Worm (Caenorhabditis elegans) whole organism, young adult: ENCODE measurements around the gene clec-9.
A peak's percentile ranks its signal among the peaks of the same experiment; 100 is the strongest.

ENCODE experiments used
- B0019.2 ChIP-seq: fragments of 200-800 bp; sonication (Bioruptor generic); conservative IDR thresholded peaks from 2 replicates; pipeline ENCODE4 v1.3.6; 2022; ENCODE audit warnings: missing genetic modification reagents, missing genetic modification characterization, missing compliant biosample characterization
- F33H1.4 ChIP-seq: fragments of 200-800 bp; sonication (Bioruptor generic); IDR thresholded peaks from 2 replicates; pipeline ENCODE4 v1.3.6; 2022; ENCODE audit warnings: missing genetic modification reagents, missing genetic modification characterization, missing compliant biosample characterization
- F52B5.7 ChIP-seq: sonication (generic microtip); optimal IDR thresholded peaks from 2 replicates; lab custom pipeline; 2016; ENCODE audit warnings: mild to moderate bottlenecking, missing genetic modification characterization, missing compliant biosample characterization
- F57C9.4 ChIP-seq: sonication (generic microtip); optimal IDR thresholded peaks from 2 replicates; lab custom pipeline; 2017; ENCODE audit warnings: mild to moderate bottlenecking, missing genetic modification characterization, missing compliant biosample characterization
- T26A5.8 ChIP-seq: sonication (generic microtip); optimal IDR thresholded peaks from 2 replicates; lab custom pipeline; 2016; ENCODE audit warnings: missing genetic modification characterization, missing compliant biosample characterization
- Y56A3A.18 ChIP-seq: fragments of 200-800 bp; sonication (Bioruptor generic); IDR thresholded peaks from 2 replicates; pipeline ENCODE4 v1.3.6; 2022; ENCODE audit warnings: missing genetic modification reagents, missing genetic modification characterization, missing compliant biosample characterization
- Y67H2A.10 ChIP-seq: fragments of 200-800 bp; sonication (Bioruptor generic); conservative IDR thresholded peaks from 2 replicates; pipeline ENCODE4 v1.3.6; 2022; ENCODE audit warnings: missing genetic modification reagents, missing genetic modification characterization, missing compliant biosample characterization
- ama-1 ChIP-seq, 3 experiments: fragments of 150-350 bp in 1 of 3; sonication (generic microtip) in 2 of 3; optimal IDR thresholded peaks; 2 replicates each; lab custom pipeline; 2014 to 2018; ENCODE audit warnings: missing biosample characterization in 2 of 3, missing genetic modification characterization in 2 of 3, missing genetic modification reagents in 2 of 3
- aptf-3 ChIP-seq: fragments of 200-800 bp; sonication (Bioruptor generic); IDR thresholded peaks from 2 replicates; pipeline ENCODE4 v1.3.6; 2022; ENCODE audit warnings: missing genetic modification characterization, missing compliant biosample characterization
- bed-2 ChIP-seq: fragments of 200-800 bp; sonication (Bioruptor generic); IDR thresholded peaks from 2 replicates; pipeline ENCODE4 v1.3.6; 2022; ENCODE audit warnings: missing genetic modification reagents, missing genetic modification characterization, missing compliant biosample characterization
- ccch-3 ChIP-seq: fragments of 200-800 bp; sonication (Bioruptor generic); optimal IDR thresholded peaks from 2 replicates; lab custom pipeline; 2018; ENCODE audit warnings: mild to moderate bottlenecking, missing genetic modification characterization, missing compliant biosample characterization
- ceh-27 ChIP-seq: fragments of 200-800 bp; sonication (Bioruptor generic); optimal IDR thresholded peaks from 2 replicates; lab custom pipeline; 2018; ENCODE audit warnings: mild to moderate bottlenecking, missing genetic modification characterization, moderate library complexity, missing compliant biosample characterization
- ceh-40 ChIP-seq: fragments of 200-800 bp; sonication (Bioruptor generic); IDR thresholded peaks from 2 replicates; pipeline ENCODE4 v1.3.6; 2022; ENCODE audit warnings: missing genetic modification characterization, missing compliant biosample characterization
- chd-7 ChIP-seq: sonication (generic microtip); optimal IDR thresholded peaks from 2 replicates; lab custom pipeline; 2016; ENCODE audit warnings: mild to moderate bottlenecking, missing genetic modification characterization, moderate library complexity, missing compliant biosample characterization
- dox-1 ChIP-seq: fragments of 200-800 bp; sonication (Bioruptor generic); IDR thresholded peaks from 2 replicates; pipeline ENCODE4 v1.3.6; 2022; ENCODE audit warnings: missing genetic modification reagents, missing genetic modification characterization, missing compliant biosample characterization
- egl-18 ChIP-seq: fragments of 200-800 bp; sonication (Bioruptor generic); IDR thresholded peaks from 2 replicates; pipeline ENCODE4 v1.3.6; 2022; ENCODE audit warnings: missing genetic modification reagents, missing genetic modification characterization, missing compliant biosample characterization
- ets-4 ChIP-seq: fragments of 200-800 bp; sonication (Bioruptor generic); optimal IDR thresholded peaks from 2 replicates; lab custom pipeline; 2018; ENCODE audit warnings: mild to moderate bottlenecking, missing genetic modification characterization, missing compliant biosample characterization
- hlh-12 ChIP-seq: sonication (generic microtip); optimal IDR thresholded peaks from 2 replicates; lab custom pipeline; 2016; ENCODE audit warnings: missing genetic modification characterization, missing compliant biosample characterization
- hrde-1 ChIP-seq: sonication (generic microtip); optimal IDR thresholded peaks from 2 replicates; lab custom pipeline; 2016; ENCODE audit warnings: missing genetic modification characterization, mild to moderate bottlenecking, missing compliant biosample characterization, moderate library complexity, missing genotype, missing genetic modification reagents, borderline replicate concordance
- lag-1 ChIP-seq: fragments of 200-800 bp; sonication (Bioruptor generic); IDR thresholded peaks from 2 replicates; pipeline ENCODE4 v1.3.6; 2022; ENCODE audit warnings: missing genetic modification reagents, missing genetic modification characterization, missing compliant biosample characterization
- let-526 ChIP-seq: fragments of 200-800 bp; sonication (Bioruptor generic); IDR thresholded peaks from 2 replicates; pipeline ENCODE4 v1.3.6; 2022; ENCODE audit warnings: missing genetic modification reagents, missing genetic modification characterization, missing compliant biosample characterization
- lin-26 ChIP-seq: fragments of 200-800 bp; sonication (Bioruptor generic); IDR thresholded peaks from 2 replicates; pipeline ENCODE4 v1.3.6; 2022; ENCODE audit warnings: missing genetic modification reagents, missing genetic modification characterization, missing compliant biosample characterization
- lin-40 ChIP-seq: sonication (generic microtip); optimal IDR thresholded peaks from 2 replicates; lab custom pipeline; 2016; ENCODE audit warnings: missing genetic modification characterization, mild to moderate bottlenecking, missing compliant biosample characterization, missing genotype, missing genetic modification reagents
- lir-1 ChIP-seq: fragments of 200-800 bp; sonication (Bioruptor generic); conservative IDR thresholded peaks from 2 replicates; pipeline ENCODE4 v1.3.6; 2022; ENCODE audit warnings: missing genetic modification reagents, missing genetic modification characterization, missing compliant biosample characterization
- lsy-27 ChIP-seq: sonication (generic microtip); optimal IDR thresholded peaks from 2 replicates; lab custom pipeline; 2017; ENCODE audit warnings: missing genetic modification characterization, mild to moderate bottlenecking, missing compliant biosample characterization, antibody characterized with exemption, missing genotype, borderline replicate concordance; ENCODE audit not compliant: insufficient read depth
- madf-3 ChIP-seq: fragments of 200-800 bp; sonication (Bioruptor generic); IDR thresholded peaks from 2 replicates; pipeline ENCODE4 v1.3.6; 2022; ENCODE audit warnings: missing genetic modification reagents, missing genetic modification characterization, missing compliant biosample characterization
- madf-6 ChIP-seq: fragments of 200-800 bp; sonication (Bioruptor generic); IDR thresholded peaks from 2 replicates; pipeline ENCODE4 v1.3.6; 2022; ENCODE audit warnings: missing genetic modification reagents, missing genetic modification characterization, missing compliant biosample characterization
- madf-8 ChIP-seq: fragments of 200-800 bp; sonication (Bioruptor generic); conservative IDR thresholded peaks from 2 replicates; pipeline ENCODE4 v1.3.6; 2022; ENCODE audit warnings: missing genetic modification reagents, missing genetic modification characterization, missing compliant biosample characterization
- mel-28 ChIP-seq: sonication (generic microtip); optimal IDR thresholded peaks from 2 replicates; lab custom pipeline; 2016; ENCODE audit warnings: borderline replicate concordance, mild to moderate bottlenecking, missing genetic modification characterization, missing compliant biosample characterization
- nfya-1 ChIP-seq: sonication (generic microtip); optimal IDR thresholded peaks from 2 replicates; lab custom pipeline; 2017; ENCODE audit warnings: antibody characterized with exemption, missing compliant biosample characterization, missing genetic modification characterization, borderline replicate concordance; ENCODE audit not compliant: insufficient read depth
- nfyb-1 ChIP-seq: fragments of 200-800 bp; sonication (Bioruptor generic); IDR thresholded peaks from 2 replicates; pipeline ENCODE4 v1.3.6; 2022; ENCODE audit warnings: missing genetic modification reagents, missing genetic modification characterization, missing compliant biosample characterization
- nhr-27 ChIP-seq: fragments of 200-800 bp; sonication (Bioruptor generic); optimal IDR thresholded peaks from 2 replicates; lab custom pipeline; 2018; ENCODE audit warnings: mild to moderate bottlenecking, missing genetic modification characterization, moderate library complexity, missing compliant biosample characterization
- pbrm-1 ChIP-seq: fragments of 200-800 bp; sonication (Bioruptor generic); IDR thresholded peaks from 2 replicates; pipeline ENCODE4 v1.3.6; 2022; ENCODE audit warnings: missing genetic modification reagents, missing genetic modification characterization, missing compliant biosample characterization
- pha-4 ChIP-seq: fragments of 150-350 bp; sonication (generic microtip); optimal IDR thresholded peaks from 2 replicates; lab custom pipeline; 2014; ENCODE audit warnings: missing biosample characterization, missing genetic modification reagents, missing genetic modification characterization
- rcor-1 ChIP-seq: fragments of 200-800 bp; sonication (Bioruptor generic); IDR thresholded peaks from 2 replicates; pipeline ENCODE4 v1.3.6; 2022; ENCODE audit warnings: missing genetic modification reagents, missing genetic modification characterization, missing compliant biosample characterization
- repo-1 ChIP-seq: sonication (generic microtip); optimal IDR thresholded peaks from 2 replicates; lab custom pipeline; 2017; ENCODE audit warnings: mild to moderate bottlenecking, missing genetic modification characterization, missing compliant biosample characterization
- rpc-1 ChIP-seq, 2 experiments: fragments of 150-350 bp in 1 of 2; sonication (generic microtip) in 1 of 2; optimal IDR thresholded peaks; 2 replicates each; lab custom pipeline; 2014 to 2018; ENCODE audit warnings: missing biosample characterization in 1 of 2, missing genetic modification characterization in 1 of 2, missing genetic modification reagents in 1 of 2, missing genotype in 1 of 2
- sdz-38 ChIP-seq: sonication (generic microtip); optimal IDR thresholded peaks from 2 replicates; lab custom pipeline; 2016; ENCODE audit warnings: missing genotype, missing genetic modification characterization, missing compliant biosample characterization
- sea-2 ChIP-seq: fragments of 200-800 bp; sonication (Bioruptor generic); IDR thresholded peaks from 2 replicates; pipeline ENCODE4 v1.3.6; 2022; ENCODE audit warnings: missing genetic modification characterization, missing compliant biosample characterization
- snpc-1.3 ChIP-seq: sonication (generic microtip); optimal IDR thresholded peaks from 2 replicates; lab custom pipeline; 2017; ENCODE audit warnings: missing genetic modification characterization, mild to moderate bottlenecking, missing compliant biosample characterization, antibody characterized with exemption, moderate library complexity, missing genotype, missing genetic modification reagents; ENCODE audit not compliant: insufficient read depth
- sptf-2 ChIP-seq: fragments of 200-800 bp; sonication (Bioruptor generic); optimal IDR thresholded peaks from 2 replicates; lab custom pipeline; 2018; ENCODE audit warnings: mild to moderate bottlenecking, missing genetic modification characterization, missing compliant biosample characterization
- tbx-9 ChIP-seq: sonication (generic microtip); optimal IDR thresholded peaks from 2 replicates; lab custom pipeline; 2016; ENCODE audit warnings: borderline replicate concordance, missing genetic modification characterization, inconsistent platforms, missing compliant biosample characterization
- unc-130 ChIP-seq: sonication (generic microtip); optimal IDR thresholded peaks from 2 replicates; lab custom pipeline; 2016; ENCODE audit warnings: missing genetic modification reagents, missing genetic modification characterization, missing compliant biosample characterization
- zim-3 ChIP-seq: sonication (generic microtip); optimal IDR thresholded peaks from 2 replicates; lab custom pipeline; 2017; ENCODE audit warnings: mild to moderate bottlenecking, missing genetic modification characterization, moderate library complexity, missing compliant biosample characterization
- ztf-22 ChIP-seq: fragments of 200-800 bp; sonication (Bioruptor generic); optimal IDR thresholded peaks from 2 replicates; lab custom pipeline; 2018; ENCODE audit warnings: mild to moderate bottlenecking, missing genetic modification characterization, moderate library complexity, missing compliant biosample characterization
- ztf-3 ChIP-seq: fragments of 200-800 bp; sonication (Bioruptor generic); optimal IDR thresholded peaks from 2 replicates; lab custom pipeline; 2018; ENCODE audit warnings: mild to moderate bottlenecking, missing genetic modification characterization, missing compliant biosample characterization
- ztf-6 ChIP-seq: fragments of 200-800 bp; sonication (Bioruptor generic); IDR thresholded peaks from 2 replicates; pipeline ENCODE4 v1.3.6; 2022; ENCODE audit warnings: missing genetic modification reagents, missing genetic modification characterization, missing compliant biosample characterization

Gene clec-9

DNA sequence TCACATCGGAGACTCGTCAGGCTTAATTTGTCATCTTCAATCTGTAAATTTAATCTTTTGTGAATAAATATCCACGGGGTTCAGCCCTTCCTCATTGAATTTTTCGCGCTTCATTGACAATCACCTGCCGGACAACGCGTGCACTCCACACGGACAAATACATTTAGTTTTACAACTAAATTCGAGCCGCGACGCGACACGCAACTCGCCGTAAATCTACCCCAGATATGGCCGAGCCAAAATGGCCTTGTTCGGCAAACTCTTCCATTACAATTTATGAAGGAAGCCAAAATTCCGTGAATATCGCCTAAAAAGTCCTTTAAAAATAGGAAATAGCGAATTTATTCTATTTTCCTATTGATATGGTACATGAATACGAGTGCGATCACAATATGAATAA is 38.3 kb upstream of the clec-9 start (continued):
- TF ChIP-seq sptf-2 (GFP tag; lab: Kevin White, UChicago) (no peak), nfyb-1 (GFP tag; lab: Robert Waterston, UW) (0 out of 2 replicates have a peak, but pooled peaks have one; percentile 33), T26A5.8 (tag; lab: Kevin White, UChicago) (no peak), lsy-27 (tag; lab: Kevin White, UChicago) (no peak), tbx-9 (tag; lab: Kevin White, UChicago) (no peak), madf-8 (GFP tag; lab: Robert Waterston, UW) (peak; percentile 63), ccch-3 (GFP tag; lab: Kevin White, UChicago) (no peak), ceh-27 (GFP tag; lab: Kevin White, UChicago) (no peak), ama-1 (optimal IDR thresholded peaks at IDR 0.05; lab: Kevin White, UChicago) (no peak), ama-1 (GFP tag; optimal IDR thresholded peaks at IDR 0.05; lab: Kevin White, UChicago) (no peak), ztf-3 (GFP tag; lab: Kevin White, UChicago) (no peak), lin-40 (tag; lab: Kevin White, UChicago) (no peak), pha-4 (tag; lab: Kevin White, UChicago) (no peak), F33H1.4 (GFP tag; lab: Robert Waterston, UW) (no peak; the same call in 1 of the 2 replicates), lin-26 (GFP tag; lab: Robert Waterston, UW) (peak; percentile 66), chd-7 (tag; lab: Kevin White, UChicago) (no peak), rpc-1 (optimal IDR thresholded peaks at IDR 0.05; lab: Kevin White, UChicago) (no peak), rpc-1 (tag; optimal IDR thresholded peaks at IDR 0.05; lab: Kevin White, UChicago) (no peak), ets-4 (GFP tag; lab: Kevin White, UChicago) (no peak), hlh-12 (tag; lab: Kevin White, UChicago) (no peak), bed-2 (GFP tag; lab: Robert Waterston, UW) (no peak), lag-1 (no peak), madf-3 (GFP tag; lab: Robert Waterston, UW) (peak; percentile 75; the same call in 1 of the 2 replicates), mel-28 (tag; lab: Kevin White, UChicago) (no peak), B0019.2 (GFP tag; lab: Robert Waterston, UW) (no peak; the same call in 1 of the 2 replicates), snpc-1.3 (tag; lab: Kevin White, UChicago) (no peak), dox-1 (GFP tag; lab: Robert Waterston, UW) (no peak), Y67H2A.10 (no peak), madf-6 (GFP tag; lab: Robert Waterston, UW) (peak; percentile 78), repo-1 (peak; percentile 59), sdz-38 (no peak), F52B5.7 (tag; lab: Kevin White, UChicago) (peak; percentile 39), nfya-1 (tag; lab: Kevin White, UChicago) (no peak), Y56A3A.18 (GFP tag; lab: Robert Waterston, UW) (0 out of 2 replicates have a peak, but pooled peaks have one; percentile 53), ztf-22 (GFP tag; lab: Kevin White, UChicago) (no peak), F57C9.4 (tag; lab: Kevin White, UChicago) (no peak), lir-1 (peak; percentile 37; the same call in 1 of the 2 replicates), zim-3 (tag; lab: Kevin White, UChicago) (no peak), unc-130 (GFP tag; lab: Kevin White, UChicago) (peak; percentile 27), aptf-3 (GFP tag; lab: Robert Waterston, UW) (0 out of 2 replicates have a peak, but pooled peaks have one; percentile 43), egl-18 (GFP tag; lab: Robert Waterston, UW) (no peak), ztf-6 (GFP tag; lab: Robert Waterston, UW) (no peak), nhr-27 (no peak), ceh-40 (GFP tag; lab: Robert Waterston, UW) (no peak), sea-2 (GFP tag; lab: Robert Waterston, UW) (no peak), pbrm-1 (GFP tag; lab: Robert Waterston, UW) (peak; percentile 57), hrde-1 (tag; lab: Kevin White, UChicago) (peak; percentile 74), rcor-1 (GFP tag; lab: Robert Waterston, UW) (peak; percentile 68; the same call in 1 of the 2 replicates), let-526 (GFP tag; lab: Robert Waterston, UW) (no peak)
